Worm (Caenorhabditis elegans): ENCODE results near the gene nhr-94.

The nhr-94 gene

DNA sequence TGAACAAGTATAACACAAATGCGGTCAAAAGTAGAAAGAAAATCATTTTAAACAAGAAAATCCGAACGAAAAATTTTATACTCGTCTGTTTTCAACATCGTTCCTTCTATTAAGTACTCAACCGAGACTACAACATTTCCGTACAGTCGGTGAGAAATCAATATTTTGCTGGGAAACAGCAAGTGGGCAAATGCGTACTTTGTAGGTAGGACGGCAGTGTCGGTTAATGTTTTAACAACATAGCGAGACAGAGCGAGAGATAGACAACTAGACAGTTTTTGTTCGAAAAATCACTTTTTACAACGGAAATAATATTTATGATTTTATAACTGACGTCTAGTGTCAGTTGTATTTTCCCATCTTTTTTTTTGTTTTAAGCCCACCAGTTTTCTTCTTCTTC, 4.7 kb downstream of the nhr-94 start, which contains the start of gene cyp-33A1:
Gene cyp-33A1, minus strand, starts transcription at position 72 of the 400 bp plus-strand sequence.
- TF ChIP-seq ets-7 (tag; optimal IDR thresholded peaks at IDR 0.05), result no peak
- TF ChIP-seq sea-1 (GFP tag; conservative IDR thresholded peaks at IDR 0.05), result no peak
- no peak for TF ChIP-seq ceh-13 (GFP tag; optimal IDR thresholded peaks at IDR 0.05)
- no peak for TF ChIP-seq hnd-1 (tag; optimal IDR thresholded peaks at IDR 0.05)

DNA sequence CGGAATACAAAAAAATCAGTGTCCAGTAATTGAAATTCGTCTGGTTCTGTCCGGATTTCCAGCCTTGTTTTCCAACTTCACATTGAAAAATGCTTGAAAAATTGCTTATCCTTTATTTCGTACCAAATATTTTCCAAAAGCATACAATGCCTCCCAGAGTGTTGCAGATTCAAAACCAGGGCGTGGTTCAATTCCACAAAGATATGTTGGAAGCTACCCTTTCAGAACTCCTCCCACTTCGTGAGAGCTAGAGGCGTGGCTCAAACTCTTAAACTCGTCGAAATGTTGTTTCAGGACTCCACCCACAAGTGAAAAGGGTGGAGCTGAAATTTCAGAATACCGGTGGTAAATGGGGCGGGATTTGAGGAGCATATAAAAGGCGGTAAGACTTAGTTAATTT, 10.2 kb downstream of the nhr-94 start, which contains the start of gene C12D5.3:
Gene C12D5.3, plus strand, starts transcription at position 301 of the 400 bp plus-strand sequence.
- TF ChIP-seq tbx-37 (GFP tag; conservative IDR thresholded peaks at IDR 0.05) (no peak), tbx-11 (GFP tag; IDR thresholded peaks at IDR 0.05) (no peak)

DNA sequence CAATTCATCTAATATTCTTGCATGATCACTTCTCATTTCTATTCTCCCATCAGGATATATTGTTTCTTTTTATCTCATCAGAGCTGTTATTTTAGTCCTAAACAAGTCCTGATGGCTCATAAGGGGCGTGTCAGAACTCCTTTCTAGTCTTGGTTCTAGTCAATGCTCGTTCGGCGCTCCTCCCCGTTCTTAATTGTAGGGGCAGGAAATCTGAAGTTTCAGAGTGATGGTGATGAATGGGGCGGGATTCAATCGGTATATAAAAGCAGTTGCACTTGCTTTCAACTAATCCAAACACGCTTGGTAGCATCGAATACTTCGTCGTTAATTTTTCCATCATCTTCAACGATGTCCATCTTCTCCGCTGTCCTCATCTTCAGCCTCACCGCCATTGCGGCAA, 13.9 kb downstream of the nhr-94 start, which contains the start of gene C12D5.4:
Gene C12D5.4, plus strand, starts transcription at position 301 of the 400 bp plus-strand sequence.
- no peak for TF ChIP-seq sea-1 (GFP tag; conservative IDR thresholded peaks at IDR 0.05)
- no peak for TF ChIP-seq ama-1 (optimal IDR thresholded peaks at IDR 0.05)
- TF ChIP-seq hmg-4 (GFP tag; optimal IDR thresholded peaks at IDR 0.05), result no peak
- no peak for TF ChIP-seq ets-7 (tag; optimal IDR thresholded peaks at IDR 0.05)
- no peak for TF ChIP-seq tra-4 (tag; optimal IDR thresholded peaks at IDR 0.05)
- TF ChIP-seq ceh-36 (tag; optimal IDR thresholded peaks at IDR 0.05), result no peak
- no peak for TF ChIP-seq pes-1 (GFP tag; IDR thresholded peaks at IDR 0.05)
- no peak for TF ChIP-seq ceh-13 (GFP tag; optimal IDR thresholded peaks at IDR 0.05)

DNA sequence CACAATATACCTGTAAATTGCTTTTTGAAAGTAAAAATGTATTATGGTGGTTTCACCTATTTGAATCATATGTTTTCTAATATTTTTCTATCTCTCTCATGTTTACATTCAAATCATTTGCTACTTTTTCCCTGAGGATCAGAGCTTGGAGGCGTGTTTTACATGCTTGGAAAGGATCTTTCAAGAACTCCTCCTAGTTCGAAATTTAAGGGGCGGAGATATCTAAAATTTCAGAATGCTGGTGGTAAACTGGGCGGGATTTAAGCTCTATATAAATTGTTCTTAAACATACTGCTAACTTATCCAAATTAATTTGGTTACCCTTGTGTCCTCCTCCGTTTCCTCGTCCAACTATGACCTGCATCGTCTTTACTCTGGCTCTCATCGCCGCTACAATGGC, 18.2 kb downstream of the nhr-94 start, which contains the start of gene C12D5.5:
Gene C12D5.5, plus strand, starts transcription at position 301 of the 400 bp plus-strand sequence.
- TF ChIP-seq flt-1 (GFP tag; IDR thresholded peaks at IDR 0.05) (no peak), hmg-4 (GFP tag; optimal IDR thresholded peaks at IDR 0.05) (no peak), ama-1 (optimal IDR thresholded peaks at IDR 0.05) (no peak), hnd-1 (tag; optimal IDR thresholded peaks at IDR 0.05) (no peak), ceh-36 (tag; optimal IDR thresholded peaks at IDR 0.05) (no peak), B0310.2 (tag; optimal IDR thresholded peaks at IDR 0.05) (no peak), ets-7 (tag; optimal IDR thresholded peaks at IDR 0.05) (no peak), scrt-1 (GFP tag; IDR thresholded peaks at IDR 0.05) (no peak)

DNA sequence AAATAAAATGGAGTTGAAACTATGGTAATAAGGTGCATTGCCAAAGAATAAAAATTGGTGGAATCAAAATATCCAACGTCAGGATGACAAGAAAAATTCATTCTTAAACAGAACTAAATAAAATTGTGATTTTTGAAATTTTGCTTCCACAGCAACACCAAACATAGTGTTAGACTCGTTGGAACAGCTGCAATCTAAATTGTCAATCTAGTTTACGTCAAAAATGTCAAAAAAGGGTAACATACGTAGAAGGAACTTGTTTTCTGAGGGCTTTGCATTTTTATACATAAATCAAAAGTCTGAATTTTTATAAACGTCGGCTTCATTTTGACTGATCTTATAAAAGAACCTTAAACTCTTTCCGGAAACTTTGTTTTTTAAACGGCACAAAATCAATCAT, 32.6 kb downstream of the nhr-94 start, which contains the start of gene srh-200:
Gene srh-200, minus strand, starts transcription at position 101 of the 400 bp plus-strand sequence.
- TF ChIP-seq B0310.2 (tag; optimal IDR thresholded peaks at IDR 0.05) (no peak), flt-1 (GFP tag; IDR thresholded peaks at IDR 0.05) (no peak), ceh-36 (tag; optimal IDR thresholded peaks at IDR 0.05) (no peak), hmg-4 (GFP tag; optimal IDR thresholded peaks at IDR 0.05) (no peak), aly-1 (tag; optimal IDR thresholded peaks at IDR 0.05) (no peak), F13C5.2 (tag; optimal IDR thresholded peaks at IDR 0.05) (no peak), sea-1 (GFP tag; conservative IDR thresholded peaks at IDR 0.05) (no peak), hmbx-1 (tag; optimal IDR thresholded peaks at IDR 0.05) (no peak), tbx-37 (GFP tag; conservative IDR thresholded peaks at IDR 0.05) (no peak), tra-4 (tag; optimal IDR thresholded peaks at IDR 0.05) (no peak), scrt-1 (GFP tag; IDR thresholded peaks at IDR 0.05) (no peak), ets-7 (tag; optimal IDR thresholded peaks at IDR 0.05) (no peak), pes-1 (GFP tag; IDR thresholded peaks at IDR 0.05) (no peak)

DNA sequence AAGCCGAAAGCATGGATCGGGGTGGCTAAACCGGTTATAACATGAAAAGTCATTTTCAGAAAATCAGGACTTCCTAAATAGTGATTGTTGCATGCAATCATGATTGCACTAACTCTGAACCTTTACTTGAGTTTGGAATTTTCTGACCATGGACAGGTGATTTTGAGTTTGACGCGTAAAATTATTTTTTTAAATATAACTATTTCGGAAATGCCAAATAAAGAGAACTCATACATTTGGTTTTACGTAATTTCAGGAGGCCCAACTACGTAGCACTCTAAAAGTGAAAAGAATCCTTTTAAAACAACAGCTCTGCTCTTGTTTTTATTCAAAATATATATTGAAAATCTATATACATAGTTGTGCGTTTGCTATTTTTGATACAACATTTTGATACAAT, 34.4 kb downstream of the nhr-94 start, which contains the start of gene srh-234:
Gene srh-234, minus strand, starts transcription at position 101 of the 400 bp plus-strand sequence.
- TF ChIP-seq hnd-1 (tag; optimal IDR thresholded peaks at IDR 0.05), result no peak
- TF ChIP-seq flt-1 (GFP tag; IDR thresholded peaks at IDR 0.05), result no peak
- TF ChIP-seq pes-1 (GFP tag; IDR thresholded peaks at IDR 0.05), result no peak
- no peak for TF ChIP-seq hmg-4 (GFP tag; optimal IDR thresholded peaks at IDR 0.05)
- no peak for TF ChIP-seq tbx-37 (GFP tag; conservative IDR thresholded peaks at IDR 0.05)
- no peak for TF ChIP-seq tra-4 (tag; optimal IDR thresholded peaks at IDR 0.05)
- TF ChIP-seq F13C5.2 (tag; optimal IDR thresholded peaks at IDR 0.05), result no peak
- TF ChIP-seq sea-1 (GFP tag; conservative IDR thresholded peaks at IDR 0.05), result no peak
- TF ChIP-seq aly-1 (tag; optimal IDR thresholded peaks at IDR 0.05), result no peak
- TF ChIP-seq ceh-36 (tag; optimal IDR thresholded peaks at IDR 0.05), result no peak

DNA sequence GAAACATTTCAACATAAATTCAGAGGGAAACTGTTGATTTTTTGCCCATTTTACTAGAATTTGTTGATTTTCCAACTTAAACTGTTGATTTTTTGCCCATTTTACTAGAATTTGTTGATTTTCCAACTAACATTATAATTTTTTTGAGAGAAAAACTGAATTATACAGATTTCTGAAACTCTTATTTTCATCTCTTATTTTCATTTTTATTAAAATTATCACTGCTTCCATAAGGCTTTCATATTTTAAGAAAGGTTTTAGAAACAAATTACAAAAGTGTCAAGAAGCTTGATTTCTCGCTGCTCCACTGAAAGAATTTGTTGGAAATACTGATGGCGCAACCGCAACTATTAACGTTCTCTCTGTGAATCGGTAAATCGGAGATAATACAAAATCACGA, 36.2 kb downstream of the nhr-94 start:
- TF ChIP-seq pes-1 (GFP tag; IDR thresholded peaks at IDR 0.05) (no peak), F13C5.2 (tag; optimal IDR thresholded peaks at IDR 0.05) (no peak), hnd-1 (tag; optimal IDR thresholded peaks at IDR 0.05) (no peak), ama-1 (optimal IDR thresholded peaks at IDR 0.05) (no peak), aly-1 (tag; optimal IDR thresholded peaks at IDR 0.05) (no peak), tbx-37 (GFP tag; conservative IDR thresholded peaks at IDR 0.05) (no peak), flt-1 (GFP tag; IDR thresholded peaks at IDR 0.05) (no peak), tbx-11 (GFP tag; IDR thresholded peaks at IDR 0.05) (no peak), B0310.2 (tag; optimal IDR thresholded peaks at IDR 0.05) (no peak), sea-1 (GFP tag; conservative IDR thresholded peaks at IDR 0.05) (no peak), ceh-13 (GFP tag; optimal IDR thresholded peaks at IDR 0.05) (no peak), ets-7 (tag; optimal IDR thresholded peaks at IDR 0.05) (no peak), ceh-36 (tag; optimal IDR thresholded peaks at IDR 0.05) (no peak), scrt-1 (GFP tag; IDR thresholded peaks at IDR 0.05) (no peak), tra-4 (tag; optimal IDR thresholded peaks at IDR 0.05) (no peak), hmg-4 (GFP tag; optimal IDR thresholded peaks at IDR 0.05) (no peak), hmbx-1 (tag; optimal IDR thresholded peaks at IDR 0.05) (no peak)

DNA sequence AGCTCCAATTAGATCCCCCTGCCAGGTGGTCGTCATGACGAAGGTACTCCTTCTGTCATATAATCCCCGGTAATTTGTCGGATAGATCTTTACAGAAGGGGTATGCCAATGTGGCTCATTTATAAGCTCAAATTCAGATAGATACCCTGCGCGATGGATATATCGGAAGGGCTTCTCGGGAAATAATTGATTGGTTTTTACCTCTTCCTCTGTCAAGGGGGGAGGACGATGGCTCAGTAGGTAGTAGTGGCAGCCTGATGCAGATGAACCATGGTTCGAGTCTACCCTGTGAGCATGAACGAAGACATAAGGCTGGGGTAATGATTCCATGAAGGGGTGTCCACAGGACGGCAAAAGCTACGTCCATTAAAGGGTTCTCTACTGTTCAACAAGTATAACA, 39.0 kb downstream of the nhr-94 start:
- TF ChIP-seq ceh-13 (GFP tag; optimal IDR thresholded peaks at IDR 0.05) (no peak), tra-4 (tag; optimal IDR thresholded peaks at IDR 0.05) (no peak), sea-1 (GFP tag; conservative IDR thresholded peaks at IDR 0.05) (no peak), scrt-1 (GFP tag; IDR thresholded peaks at IDR 0.05) (no peak), hmg-4 (GFP tag; optimal IDR thresholded peaks at IDR 0.05) (no peak), tbx-37 (GFP tag; conservative IDR thresholded peaks at IDR 0.05) (no peak), ets-7 (tag; optimal IDR thresholded peaks at IDR 0.05) (no peak), ama-1 (optimal IDR thresholded peaks at IDR 0.05) (no peak), flt-1 (GFP tag; IDR thresholded peaks at IDR 0.05) (no peak), hmbx-1 (tag; optimal IDR thresholded peaks at IDR 0.05) (no peak), hnd-1 (tag; optimal IDR thresholded peaks at IDR 0.05) (no peak), B0310.2 (tag; optimal IDR thresholded peaks at IDR 0.05) (no peak), pes-1 (GFP tag; IDR thresholded peaks at IDR 0.05) (no peak), aly-1 (tag; optimal IDR thresholded peaks at IDR 0.05) (no peak), F13C5.2 (tag; optimal IDR thresholded peaks at IDR 0.05) (no peak), ceh-36 (tag; optimal IDR thresholded peaks at IDR 0.05) (no peak)
